Fruit fly (Drosophila melanogaster) Kc167 (cell line): Measurements from ENCODE around the gene CG9782.

Experiments
- Myc ChIP-seq: fragments of >200 bp; optimal IDR thresholded peaks from 2 replicates; lab custom pipeline; 2017; ENCODE audit warnings: missing external identifiers
- Sin3A ChIP-seq: fragments of >200 bp; optimal IDR thresholded peaks from 2 replicates; lab custom pipeline; 2018; ENCODE audit warnings: missing external identifiers
- h ChIP-seq: fragments of >200 bp; optimal IDR thresholded peaks from 3 replicates; lab custom pipeline; 2018; ENCODE audit warnings: missing external identifiers
- insv ChIP-seq: fragments of >200 bp; optimal IDR thresholded peaks from 3 replicates; lab custom pipeline; 2018; ENCODE audit warnings: missing external identifiers
- psq ChIP-seq: fragments of >200 bp; optimal IDR thresholded peaks from 2 replicates; lab custom pipeline; 2017; ENCODE audit warnings: missing external identifiers
- ttk ChIP-seq: sonication (Bioruptor generic); optimal IDR thresholded peaks from 2 replicates; lab custom pipeline; 2017; ENCODE audit warnings: missing external identifiers

The CG9782 gene

DNA sequence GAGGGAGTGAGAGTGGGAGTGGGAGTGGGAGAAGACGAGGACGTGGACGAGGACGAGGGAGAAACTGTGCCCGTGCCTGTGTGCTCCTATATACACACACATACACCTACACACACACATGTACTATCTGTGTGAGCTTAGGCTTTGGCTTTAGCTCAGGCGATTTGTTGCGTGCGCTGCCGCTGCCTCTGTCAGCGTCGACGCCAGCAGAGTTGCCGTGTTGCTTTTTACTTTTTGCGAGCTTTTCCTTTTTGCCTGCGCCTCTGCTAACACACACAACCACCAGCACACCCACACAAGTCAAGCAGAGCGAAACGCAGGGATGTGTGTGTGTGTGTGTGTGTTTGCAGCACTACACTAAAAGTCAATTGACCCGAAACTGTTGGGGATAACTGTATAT, 39.2 kb downstream of the CG9782 start:
- TF ChIP-seq psq (lab: Kevin White, UChicago) (no peak), h (lab: Kevin White, UChicago) (no peak)

dm6 chrX:16581703-16582102, 39.7 kb downstream of the CG9782 start:
- no peak for TF ChIP-seq Sin3A (lab: Kevin White, UChicago)
- no peak for TF ChIP-seq Myc (lab: Kevin White, UChicago)
- no peak for TF ChIP-seq insv (lab: Kevin White, UChicago)
- no peak for TF ChIP-seq h (lab: Kevin White, UChicago)
- no peak for TF ChIP-seq ttk (lab: Kevin White, UChicago)
- no peak for TF ChIP-seq psq (lab: Kevin White, UChicago)

dm6 chrX:16579978-16580377, 41.4 kb downstream of the CG9782 start:
- TF ChIP-seq ttk (lab: Kevin White, UChicago) (no peak), Myc (lab: Kevin White, UChicago) (no peak), psq (lab: Kevin White, UChicago) (no peak), h (lab: Kevin White, UChicago) (no peak), insv (lab: Kevin White, UChicago) (no peak), Sin3A (lab: Kevin White, UChicago) (no peak)

- TF ChIP-seq Sin3A (lab: Kevin White, UChicago) (no peak), insv (lab: Kevin White, UChicago) (no peak), psq (lab: Kevin White, UChicago) (no peak), Myc (lab: Kevin White, UChicago) (no peak)
These were observed 46.3 kb downstream of the CG9782 start for dm6 chrX:16575097-16575496.

dm6 chrX:16574114-16574513, 47.3 kb downstream of the CG9782 start:
- TF ChIP-seq psq (lab: Kevin White, UChicago) (no peak), Myc (lab: Kevin White, UChicago) (no peak), Sin3A (lab: Kevin White, UChicago) (no peak), ttk (lab: Kevin White, UChicago) (no peak), insv (lab: Kevin White, UChicago) (no peak), h (lab: Kevin White, UChicago) (no peak)

DNA sequence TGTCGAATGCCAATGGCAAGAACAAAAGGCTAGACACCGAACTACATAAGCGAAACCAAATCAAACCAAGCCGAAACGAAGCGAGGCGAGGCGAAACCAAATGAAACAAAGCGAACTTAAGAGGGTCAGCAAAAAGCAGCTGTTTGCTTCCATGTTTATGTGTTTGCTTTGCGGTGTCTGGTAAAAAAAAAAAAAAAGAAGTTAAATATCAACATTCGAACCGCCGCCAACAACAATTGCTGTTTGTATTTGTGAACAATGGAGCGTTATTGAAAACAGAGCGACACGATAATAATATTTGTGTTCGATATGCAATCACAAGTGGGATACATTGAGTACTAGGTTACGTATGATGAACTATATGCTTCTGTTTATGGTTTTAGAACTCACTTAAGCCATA, 47.7 kb downstream of the CG9782 start:
- TF ChIP-seq h (lab: Kevin White, UChicago) (no peak), Sin3A (lab: Kevin White, UChicago) (no peak), Myc (lab: Kevin White, UChicago) (no peak), insv (lab: Kevin White, UChicago) (no peak), ttk (lab: Kevin White, UChicago) (no peak), psq (lab: Kevin White, UChicago) (no peak)

DNA sequence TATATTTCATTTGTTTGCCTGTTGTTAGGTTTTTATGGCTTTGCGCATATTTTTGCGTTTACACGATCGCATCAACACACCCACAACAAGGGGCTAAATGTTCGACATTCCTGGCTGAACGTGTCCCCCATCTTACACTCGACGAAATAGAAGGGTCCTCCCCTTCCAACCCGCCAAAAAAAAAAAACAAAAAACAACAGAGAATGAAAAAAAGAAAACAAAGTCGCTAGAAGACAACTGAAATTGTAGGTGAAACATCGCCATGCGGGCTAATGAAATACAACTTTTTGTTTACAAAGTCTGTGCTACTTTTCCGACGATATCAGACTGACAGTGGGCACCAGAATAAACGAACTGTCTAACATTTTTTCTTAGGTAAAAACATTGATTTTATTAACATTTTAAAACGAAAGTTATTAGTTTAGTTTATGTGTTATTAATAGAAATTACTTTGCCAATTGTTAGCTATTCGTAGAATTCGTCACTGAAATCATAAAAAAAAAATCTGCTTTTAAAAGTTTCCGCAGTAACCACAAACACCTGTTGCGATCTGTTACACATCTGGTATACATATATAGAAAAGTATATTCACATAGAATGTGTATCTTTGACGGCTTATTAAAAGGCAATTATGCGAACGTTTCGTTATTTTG, 50.7 kb downstream of the CG9782 start:
- TF ChIP-seq h (lab: Kevin White, UChicago), result no peak
- TF ChIP-seq Sin3A (lab: Kevin White, UChicago), result no peak
- TF ChIP-seq ttk (lab: Kevin White, UChicago), result no peak
- no peak for TF ChIP-seq insv (lab: Kevin White, UChicago)

DNA sequence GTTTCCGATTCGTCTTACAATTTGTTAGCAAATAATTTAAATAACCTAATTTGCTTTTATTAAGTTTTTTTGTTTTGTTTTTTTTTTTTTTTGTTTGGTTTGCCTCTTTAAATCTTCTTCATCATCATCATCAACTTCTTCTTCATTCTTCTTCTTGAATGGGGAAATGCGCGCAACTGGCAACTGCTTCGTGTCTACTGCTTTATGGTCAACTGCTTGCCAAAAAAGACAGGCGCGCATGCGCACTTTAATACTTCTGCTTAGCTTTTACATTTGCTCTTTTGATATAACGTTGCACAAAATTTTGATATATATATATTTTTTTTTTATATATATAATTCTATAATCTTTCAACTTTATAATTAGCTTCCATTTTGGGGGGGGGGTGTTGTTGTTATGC, 56.0 kb downstream of the CG9782 start:
- TF ChIP-seq Myc (lab: Kevin White, UChicago) (no peak), ttk (lab: Kevin White, UChicago) (no peak), insv (lab: Kevin White, UChicago) (no peak), h (lab: Kevin White, UChicago) (no peak), Sin3A (lab: Kevin White, UChicago) (no peak), psq (lab: Kevin White, UChicago) (no peak)
